Worm (Caenorhabditis elegans) whole organism, L4/young adult: ENCODE measurements around the gene C50F4.16.

Source experiments
- W03F9.2 ChIP-seq: fragments of 150-350 bp; optimal IDR thresholded peaks from 2 replicates; lab custom pipeline; 2014; ENCODE audit warnings: missing biosample characterization, missing genetic modification characterization
- dao-5 ChIP-seq: sonication (generic microtip); optimal IDR thresholded peaks from 2 replicates; lab custom pipeline; 2016; ENCODE audit warnings: missing genotype, missing genetic modification characterization, moderate library complexity, missing compliant biosample characterization
- him-1 ChIP-seq: sonication (generic microtip); optimal IDR thresholded peaks from 2 replicates; lab custom pipeline; 2016; ENCODE audit warnings: missing genotype, missing genetic modification reagents, missing genetic modification characterization, missing compliant biosample characterization

C50F4.16 gene

ce11 chrV:9496742-9497141, 44.7 kb downstream of the C50F4.16 start, which contains the start of gene gsnl-1:
TSS of gene gsnl-1 (plus strand) at chrV:9497042.
- TF ChIP-seq him-1 (tag; lab: Kevin White, UChicago) (no peak), W03F9.2 (no peak), dao-5 (tag; lab: Kevin White, UChicago) (no peak)

ce11 chrV:9492460-9492859, 48.9 kb downstream of the C50F4.16 start:
- TF ChIP-seq W03F9.2 (no peak), him-1 (tag; lab: Kevin White, UChicago) (no peak), dao-5 (tag; lab: Kevin White, UChicago) (no peak)

ce11 chrV:9491440-9492160, 49.8 kb downstream of the C50F4.16 start, which contains the start of gene K06A4.7:
TSS of gene K06A4.7 (minus strand) at chrV:9491490.
- no peak for TF ChIP-seq him-1 (tag; lab: Kevin White, UChicago)
- no peak for TF ChIP-seq dao-5 (tag; lab: Kevin White, UChicago)
- no peak for TF ChIP-seq W03F9.2
